Worm (Caenorhabditis elegans) whole organism, L2 larva: ENCODE measurements around the gene Y110A2AL.1.
A peak's percentile ranks its signal among the peaks of the same experiment; 100 is the strongest.

Experiments
- C34F6.9 ChIP-seq: fragments of 150-350 bp; optimal IDR thresholded peaks from 2 replicates; lab custom pipeline; 2014; ENCODE audit warnings: missing biosample characterization, missing genetic modification characterization
- F13H6.1 ChIP-seq: sonication (generic microtip); optimal IDR thresholded peaks from 2 replicates; lab custom pipeline; 2016; ENCODE audit warnings: missing genetic modification characterization, missing compliant biosample characterization
- R02D3.7 ChIP-seq: fragments of 150-350 bp; optimal IDR thresholded peaks from 2 replicates; lab custom pipeline; 2014; ENCODE audit warnings: missing biosample characterization, missing genetic modification characterization
- Y55F3AM.14 ChIP-seq: fragments of 200-800 bp; sonication (Bioruptor generic); optimal IDR thresholded peaks from 2 replicates; lab custom pipeline; 2018; ENCODE audit warnings: mild to moderate bottlenecking, missing genetic modification characterization, missing compliant biosample characterization
- ZK546.5 ChIP-seq: sonication (generic microtip); optimal IDR thresholded peaks from 2 replicates; lab custom pipeline; 2017; ENCODE audit warnings: missing biosample characterization, missing genetic modification characterization
- alr-1 ChIP-seq: fragments of 150-350 bp; optimal IDR thresholded peaks from 2 replicates; lab custom pipeline; 2014; ENCODE audit warnings: missing biosample characterization, missing genetic modification characterization
- ama-1 ChIP-seq: fragments of 150-350 bp; optimal IDR thresholded peaks from 2 replicates; lab custom pipeline; 2018; ENCODE audit warnings: inconsistent platforms
- blmp-1 ChIP-seq: sonication (generic microtip); optimal IDR thresholded peaks from 2 replicates; lab custom pipeline; 2017; ENCODE audit warnings: missing genetic modification characterization, mild to moderate bottlenecking, missing compliant biosample characterization, antibody characterized with exemption, moderate library complexity; ENCODE audit not compliant: insufficient read depth
- ceh-16 ChIP-seq: fragments of 150-350 bp; optimal IDR thresholded peaks from 2 replicates; lab custom pipeline; 2014; ENCODE audit warnings: missing biosample characterization, missing genetic modification characterization
- ceh-82 ChIP-seq: fragments of 150-350 bp; optimal IDR thresholded peaks from 2 replicates; lab custom pipeline; 2014; ENCODE audit warnings: missing biosample characterization, missing genetic modification characterization
- crh-2 ChIP-seq: sonication (generic microtip); optimal IDR thresholded peaks from 2 replicates; lab custom pipeline; 2017; ENCODE audit warnings: missing biosample characterization, missing genetic modification characterization
- dmd-4 ChIP-seq: sonication (generic microtip); optimal IDR thresholded peaks from 2 replicates; lab custom pipeline; 2017; ENCODE audit warnings: missing biosample characterization, missing genetic modification characterization
- egl-27 ChIP-seq: sonication (generic microtip); optimal IDR thresholded peaks from 3 replicates; lab custom pipeline; 2017; ENCODE audit warnings: missing biosample characterization, missing genetic modification reagents, missing genetic modification characterization
- elt-1 ChIP-seq: fragments of 150-350 bp; optimal IDR thresholded peaks from 2 replicates; lab custom pipeline; 2014; ENCODE audit warnings: missing biosample characterization, missing genetic modification characterization
- elt-3 ChIP-seq: sonication (generic microtip); optimal IDR thresholded peaks from 2 replicates; lab custom pipeline; 2017; ENCODE audit warnings: missing biosample characterization, missing genetic modification characterization
- fos-1 ChIP-seq: fragments of 150-350 bp; optimal IDR thresholded peaks from 2 replicates; lab custom pipeline; 2014; ENCODE audit warnings: missing biosample characterization, missing genetic modification characterization
- lin-11 ChIP-seq: fragments of 150-350 bp; sonication (generic microtip); optimal IDR thresholded peaks from 2 replicates; lab custom pipeline; 2014; ENCODE audit warnings: missing biosample characterization, missing genetic modification characterization, inconsistent platforms, mixed read lengths
- mab-5 ChIP-seq: fragments of 150-350 bp; optimal IDR thresholded peaks from 2 replicates; lab custom pipeline; 2014; ENCODE audit warnings: missing biosample characterization, missing genetic modification characterization
- mbf-1 ChIP-seq: sonication (generic microtip); optimal IDR thresholded peaks from 2 replicates; lab custom pipeline; 2017; ENCODE audit warnings: missing biosample characterization, missing genetic modification characterization
- nhr-10 ChIP-seq: sonication (generic microtip); optimal IDR thresholded peaks from 2 replicates; lab custom pipeline; 2017; ENCODE audit warnings: missing biosample characterization, missing genetic modification characterization
- nhr-11 ChIP-seq: fragments of 150-350 bp; optimal IDR thresholded peaks from 2 replicates; lab custom pipeline; 2014; ENCODE audit warnings: missing biosample characterization, missing genetic modification characterization
- nhr-129 ChIP-seq: fragments of 150-350 bp; optimal IDR thresholded peaks from 2 replicates; lab custom pipeline; 2014; ENCODE audit warnings: missing biosample characterization, missing genetic modification characterization
- nhr-21 ChIP-seq: fragments of 150-350 bp; optimal IDR thresholded peaks from 2 replicates; lab custom pipeline; 2014; ENCODE audit warnings: missing biosample characterization, missing genetic modification characterization
- nhr-23 ChIP-seq: fragments of 150-350 bp; optimal IDR thresholded peaks from 2 replicates; lab custom pipeline; 2014; ENCODE audit warnings: missing biosample characterization, missing genetic modification reagents, missing genetic modification characterization
- nhr-237 ChIP-seq: fragments of 150-350 bp; optimal IDR thresholded peaks from 2 replicates; lab custom pipeline; 2014; ENCODE audit warnings: missing biosample characterization, missing genetic modification characterization
- nhr-25 ChIP-seq: fragments of 150-350 bp; sonication (generic microtip); optimal IDR thresholded peaks from 3 replicates; lab custom pipeline; 2014; ENCODE audit warnings: missing biosample characterization, missing genetic modification characterization
- nhr-6 ChIP-seq: fragments of 150-350 bp; optimal IDR thresholded peaks from 2 replicates; lab custom pipeline; 2014; ENCODE audit warnings: missing biosample characterization, missing genetic modification characterization
- nhr-77 ChIP-seq: fragments of 150-350 bp; optimal IDR thresholded peaks from 2 replicates; lab custom pipeline; 2014; ENCODE audit warnings: missing biosample characterization, missing genetic modification characterization
- peb-1 ChIP-seq: fragments of 150-350 bp; optimal IDR thresholded peaks from 2 replicates; lab custom pipeline; 2014; ENCODE audit warnings: missing biosample characterization, missing genetic modification characterization
- sem-4 ChIP-seq: fragments of 150-350 bp; optimal IDR thresholded peaks from 2 replicates; lab custom pipeline; 2014; ENCODE audit warnings: missing biosample characterization, missing genetic modification reagents, missing genetic modification characterization
- sma-3 ChIP-seq: sonication (generic microtip); optimal IDR thresholded peaks from 2 replicates; lab custom pipeline; 2016; ENCODE audit warnings: missing genetic modification reagents, missing genetic modification characterization, missing compliant biosample characterization
- sma-9 ChIP-seq, 2 experiments: fragments of 150-350 bp in 1 of 2; sonication (generic microtip) in 1 of 2; optimal IDR thresholded peaks; 2 replicates each; lab custom pipeline; 2014 to 2016; ENCODE audit warnings: missing genetic modification characterization in 2 of 2, mild to moderate bottlenecking in 1 of 2, missing biosample characterization in 1 of 2, missing compliant biosample characterization in 1 of 2, missing genetic modification reagents in 1 of 2, moderate library complexity in 1 of 2
- snpc-4 ChIP-seq: fragments of 150-350 bp; optimal IDR thresholded peaks from 2 replicates; lab custom pipeline; 2014; ENCODE audit warnings: missing biosample characterization, missing genetic modification characterization
- unc-55 ChIP-seq: fragments of 150-350 bp; sonication (generic microtip); optimal IDR thresholded peaks from 3 replicates; lab custom pipeline; 2014; ENCODE audit warnings: missing biosample characterization, missing genetic modification reagents, missing genetic modification characterization
- unc-62 ChIP-seq: fragments of 150-350 bp; optimal IDR thresholded peaks from 2 replicates; lab custom pipeline; 2014; ENCODE audit warnings: missing biosample characterization, missing genetic modification reagents, missing genetic modification characterization
- zag-1 ChIP-seq: fragments of 150-350 bp; optimal IDR thresholded peaks from 2 replicates; lab custom pipeline; 2014; ENCODE audit warnings: missing biosample characterization, missing genetic modification characterization
- ztf-11 ChIP-seq: sonication (generic microtip); optimal IDR thresholded peaks from 2 replicates; lab custom pipeline; 2017; ENCODE audit warnings: missing biosample characterization, missing genetic modification characterization
- ztf-4 ChIP-seq: fragments of 150-350 bp; optimal IDR thresholded peaks from 2 replicates; lab custom pipeline; 2014; ENCODE audit warnings: missing biosample characterization, missing genetic modification characterization

Y110A2AL.1 gene

DNA sequence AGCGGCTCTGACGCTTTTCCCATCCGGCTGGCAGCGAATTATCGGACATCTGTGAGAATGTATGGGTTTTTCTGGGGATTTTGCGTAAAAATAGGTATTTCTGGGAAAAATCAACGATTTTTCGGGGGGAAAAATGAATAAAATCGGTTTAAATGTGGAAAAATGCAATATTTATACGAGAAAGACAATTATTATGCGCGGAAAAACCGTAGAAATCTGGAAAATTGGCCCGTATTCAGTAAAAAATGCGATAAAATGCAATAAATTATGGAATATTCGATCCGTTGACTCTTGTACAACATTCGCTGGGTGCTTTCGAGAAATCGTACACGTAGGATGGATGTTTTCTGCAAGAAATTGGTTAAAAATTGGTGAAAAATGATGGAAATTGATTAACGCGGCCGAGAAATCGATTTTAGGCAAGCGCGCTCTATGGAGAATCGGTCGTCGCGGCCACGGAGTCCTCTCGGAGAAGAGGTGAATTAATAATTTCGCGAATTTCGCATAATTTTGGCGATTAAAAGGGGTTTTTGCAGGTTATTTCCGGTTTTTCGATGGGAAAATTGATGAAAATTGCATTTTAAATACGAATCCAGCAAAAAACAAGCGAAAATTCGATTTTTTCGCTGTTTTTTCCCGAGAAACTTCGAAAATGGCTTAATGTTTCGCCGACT is 14.2 kb downstream of the Y110A2AL.1 start, which contains the start of gene pinn-1 (continued):
- TF ChIP-seq mbf-1 (tag; lab: Kevin White, UChicago) (no peak), R02D3.7 (tag; lab: Kevin White, UChicago) (peak; percentile 10), ztf-4 (tag; lab: Kevin White, UChicago) (peak; percentile 53), elt-1 (tag; lab: Kevin White, UChicago) (no peak), unc-62 (GFP tag; lab: Kevin White, UChicago) (no peak), mab-5 (tag; lab: Kevin White, UChicago) (peak; percentile 61), peb-1 (no peak), blmp-1 (tag; lab: Kevin White, UChicago) (no peak), nhr-237 (no peak), crh-2 (peak; percentile 87), ama-1 (lab: Kevin White, UChicago) (no peak)
- TF ChIP-seq, all 48 proteins: peak for 30

ce11 chrII:2894295-2894694 is 19.4 kb downstream of the Y110A2AL.1 start, which contains the start of gene sqv-2:
Gene sqv-2 (minus strand): TSS chrII:2894395.
- TF ChIP-seq nhr-237 (no peak), C34F6.9 (tag; lab: Kevin White, UChicago) (no peak), alr-1 (tag; lab: Kevin White, UChicago) (no peak), peb-1 (no peak), Y55F3AM.14 (no peak), sma-9 (GFP tag; optimal IDR thresholded peaks at IDR 0.05; lab: Kevin White, UChicago) (no peak), sma-9 (tag; optimal IDR thresholded peaks at IDR 0.05; lab: Kevin White, UChicago) (no peak), egl-27 (tag; lab: Kevin White, UChicago) (no peak), elt-3 (tag; lab: Kevin White, UChicago) (no peak), ztf-11 (tag; lab: Kevin White, UChicago) (no peak), fos-1 (no peak), nhr-25 (tag; lab: Kevin White, UChicago) (no peak), crh-2 (no peak), nhr-21 (tag; lab: Kevin White, UChicago) (no peak), nhr-129 (tag; lab: Kevin White, UChicago) (no peak), nhr-77 (no peak)

ce11 chrII:2900248-2900647 is 25.3 kb downstream of the Y110A2AL.1 start, which contains the start of gene ubc-26:
Gene ubc-26 (minus strand): TSS chrII:2900348.
- TF ChIP-seq unc-55, result no peak
- no peak for TF ChIP-seq nhr-21 (tag; lab: Kevin White, UChicago)
- TF ChIP-seq nhr-11 (tag; lab: Kevin White, UChicago), result no peak
- no peak for TF ChIP-seq zag-1 (tag; lab: Kevin White, UChicago)
- no peak for TF ChIP-seq sma-9 (GFP tag; optimal IDR thresholded peaks at IDR 0.05; lab: Kevin White, UChicago)
- TF ChIP-seq sma-9 (tag; optimal IDR thresholded peaks at IDR 0.05; lab: Kevin White, UChicago), result no peak
- TF ChIP-seq sem-4, result no peak
- no peak for TF ChIP-seq nhr-23
- TF ChIP-seq sma-3 (GFP tag; lab: Kevin White, UChicago), result no peak
- TF ChIP-seq ceh-82 (tag; lab: Kevin White, UChicago), result no peak
- TF ChIP-seq fos-1, result no peak
- no peak for TF ChIP-seq dmd-4 (tag; lab: Kevin White, UChicago)
- no peak for TF ChIP-seq mbf-1 (tag; lab: Kevin White, UChicago)
- TF ChIP-seq nhr-6 (tag; lab: Kevin White, UChicago), result no peak
- TF ChIP-seq nhr-10 (tag; lab: Kevin White, UChicago), result no peak
- no peak for TF ChIP-seq egl-27 (tag; lab: Kevin White, UChicago)
- no peak for TF ChIP-seq F13H6.1 (tag; lab: Kevin White, UChicago)
- TF ChIP-seq, all 48 proteins: peak for 0

DNA sequence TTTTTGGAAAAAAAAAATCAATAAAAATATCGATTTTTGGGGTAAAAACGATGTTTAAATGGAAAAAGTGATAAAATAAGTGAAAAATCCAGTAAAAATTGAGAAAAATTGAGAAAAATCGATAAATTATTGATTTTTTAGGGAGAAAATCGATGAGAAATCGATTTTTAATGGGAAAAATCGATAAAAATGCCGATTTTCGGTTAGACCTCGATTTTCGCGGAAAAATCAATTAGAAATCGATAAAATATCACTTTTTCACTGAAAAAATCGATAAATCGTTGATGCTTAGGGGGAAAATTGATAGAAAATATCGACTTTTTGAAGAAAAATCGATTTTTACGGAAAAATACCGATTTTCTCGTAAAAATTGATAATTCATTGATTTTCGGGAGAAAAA is 26.3 kb downstream of the Y110A2AL.1 start:
- no peak for TF ChIP-seq nhr-237
- TF ChIP-seq, all 48 proteins: peak for 0

- no peak for TF ChIP-seq R02D3.7 (tag; lab: Kevin White, UChicago)
- no peak for TF ChIP-seq mbf-1 (tag; lab: Kevin White, UChicago)
- TF ChIP-seq nhr-23, result no peak
- TF ChIP-seq nhr-6 (tag; lab: Kevin White, UChicago), result no peak
- no peak for TF ChIP-seq C34F6.9 (tag; lab: Kevin White, UChicago)
- TF ChIP-seq ZK546.5 (tag; lab: Kevin White, UChicago), result no peak
- no peak for TF ChIP-seq lin-11
- no peak for TF ChIP-seq snpc-4 (tag; lab: Kevin White, UChicago)
- no peak for TF ChIP-seq nhr-129 (tag; lab: Kevin White, UChicago)
- TF ChIP-seq sma-9 (GFP tag; optimal IDR thresholded peaks at IDR 0.05; lab: Kevin White, UChicago), result no peak
- TF ChIP-seq sma-9 (tag; optimal IDR thresholded peaks at IDR 0.05; lab: Kevin White, UChicago), result no peak
- no peak for TF ChIP-seq ceh-16 (tag; lab: Kevin White, UChicago)
- TF ChIP-seq alr-1 (tag; lab: Kevin White, UChicago), result no peak
- TF ChIP-seq ztf-4 (tag; lab: Kevin White, UChicago), result no peak
- no peak for TF ChIP-seq sma-3 (GFP tag; lab: Kevin White, UChicago)
- TF ChIP-seq ama-1 (lab: Kevin White, UChicago), result no peak
- TF ChIP-seq nhr-21 (tag; lab: Kevin White, UChicago), result no peak
Observed at ce11 chrII:2903748-2904147, 28.8 kb downstream of the Y110A2AL.1 start.
